Fruit fly (Drosophila melanogaster): ENCODE data around the gene CG13876.

The CG13876 gene

DNA sequence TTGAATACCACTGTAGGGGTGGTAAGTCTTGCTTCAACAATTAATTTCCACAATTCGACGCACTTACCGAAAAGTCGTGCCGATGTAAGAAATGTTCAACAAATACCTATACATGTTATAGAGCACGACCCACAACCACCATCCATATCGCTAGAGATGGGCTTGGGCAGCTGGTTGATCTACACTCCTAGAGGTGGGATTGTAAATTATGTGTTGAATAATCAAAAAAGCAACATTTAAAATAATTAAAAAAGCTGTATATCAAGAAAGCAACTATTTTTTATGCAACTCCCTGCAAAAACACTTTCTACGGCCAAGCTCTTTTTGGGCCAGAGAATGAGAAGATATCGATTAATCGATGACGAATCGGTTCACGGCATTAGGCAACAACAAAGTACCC, 21.7 kb upstream of the CG13876 start, which contains the start of the genes CG34140, Mkp and Mtch:
TSS of gene CG34140 (minus strand) at position 174 of the 400 bp plus-strand sequence.
TSS of gene Mkp (minus strand) at position 290 of the 400 bp plus-strand sequence.
TSS of gene Mtch (plus strand) at position 376 of the 400 bp plus-strand sequence.
- TF ChIP-seq CG34406 (GFP tag; optimal IDR thresholded peaks at IDR 0.05) (peak; percentile 73), CG10631 (GFP tag; optimal IDR thresholded peaks at IDR 0.05) (peak; percentile 85), fkh (GFP tag; optimal IDR thresholded peaks at IDR 0.05) (no peak), achi (GFP tag; optimal IDR thresholded peaks at IDR 0.05) (no peak), topi (GFP tag; optimal IDR thresholded peaks at IDR 0.05) (no peak), CG6854 (GFP tag; optimal IDR thresholded peaks at IDR 0.05) (no peak), Ets96B (tag; optimal IDR thresholded peaks at IDR 0.05) (no peak), CG9139 (GFP tag; optimal IDR thresholded peaks at IDR 0.05) (no peak), ss (GFP tag; optimal IDR thresholded peaks at IDR 0.05) (no peak), CG6276 (GFP tag; optimal IDR thresholded peaks at IDR 0.05) (no peak), CG1621 (tag; optimal IDR thresholded peaks at IDR 0.05) (no peak), Smox (GFP tag; optimal IDR thresholded peaks at IDR 0.05) (peak; percentile 87), vri (GFP tag; optimal IDR thresholded peaks at IDR 0.05) (no peak), Hr4 (GFP tag; optimal IDR thresholded peaks at IDR 0.05) (no peak), pdm3 (GFP tag; optimal IDR thresholded peaks at IDR 0.05) (no peak), Hr38 (GFP tag; optimal IDR thresholded peaks at IDR 0.05) (peak; percentile 69), CG11902 (GFP tag; optimal IDR thresholded peaks at IDR 0.05) (peak; percentile 70), Ets21C (GFP tag; optimal IDR thresholded peaks at IDR 0.05) (peak; percentile 81), Eip78C (GFP tag) (no peak), salr (GFP tag; optimal IDR thresholded peaks at IDR 0.05) (no peak), CG6163 (GFP tag; IDR thresholded peaks at IDR 0.05) (peak; percentile 81), Eip75B (GFP tag; optimal IDR thresholded peaks at IDR 0.05) (no peak), Eip93F (GFP tag; optimal IDR thresholded peaks at IDR 0.05) (no peak), dsx (GFP tag; optimal IDR thresholded peaks at IDR 0.05; ENCODE audit: poor library complexity, severe bottlenecking) (peak; percentile 88), CG6792 (GFP tag; optimal IDR thresholded peaks at IDR 0.05) (peak; percentile 84), Sox14 (GFP tag; optimal IDR thresholded peaks at IDR 0.05) (peak; percentile 88), Sox102F (GFP tag; optimal IDR thresholded peaks at IDR 0.05) (no peak), Sox15 (GFP tag; optimal IDR thresholded peaks at IDR 0.05) (peak; percentile 65), OdsH (GFP tag; optimal IDR thresholded peaks at IDR 0.05) (no peak), CG31627 (GFP tag; optimal IDR thresholded peaks at IDR 0.05) (peak; percentile 89), Gug (GFP tag; IDR thresholded peaks at IDR 0.05) (peak; percentile 72), net (GFP tag; optimal IDR thresholded peaks at IDR 0.05) (no peak), CG15336 (GFP tag; IDR thresholded peaks at IDR 0.05) (no peak), CG8119 (GFP tag; IDR thresholded peaks at IDR 0.05) (no peak; the same call in none of the 3 replicates), Lpt (GFP tag; optimal IDR thresholded peaks at IDR 0.05) (peak; percentile 50), CG16779 (tag; optimal IDR thresholded peaks at IDR 0.05) (no peak), Met (GFP tag; optimal IDR thresholded peaks at IDR 0.05) (no peak), cyc (GFP tag; optimal IDR thresholded peaks at IDR 0.05) (peak; percentile 85), lz (GFP tag; optimal IDR thresholded peaks at IDR 0.05) (peak; percentile 91), esn (GFP tag; optimal IDR thresholded peaks at IDR 0.05) (peak; percentile 90), CG3919 (GFP tag; optimal IDR thresholded peaks at IDR 0.05) (no peak), CG8632 (GFP tag; optimal IDR thresholded peaks at IDR 0.05) (peak; percentile 67), CG4318 (GFP tag; optimal IDR thresholded peaks at IDR 0.05) (no peak), dac (GFP tag; optimal IDR thresholded peaks at IDR 0.05) (no peak), CG7368 (GFP tag; optimal IDR thresholded peaks at IDR 0.05) (no peak), CG10669 (GFP tag; optimal IDR thresholded peaks at IDR 0.05) (no peak), Hr39 (GFP tag; optimal IDR thresholded peaks at IDR 0.05) (no peak), acj6 (GFP tag; optimal IDR thresholded peaks at IDR 0.05) (peak; percentile 79), CG6808 (GFP tag; optimal IDR thresholded peaks at IDR 0.05) (no peak), CG11762 (GFP tag; optimal IDR thresholded peaks at IDR 0.05; ENCODE audit: insufficient read depth) (peak; percentile 4), fd85E (GFP tag; optimal IDR thresholded peaks at IDR 0.05) (peak; percentile 53), spab (GFP tag; optimal IDR thresholded peaks at IDR 0.05) (no peak), eg (GFP tag; IDR thresholded peaks at IDR 0.05) (peak; percentile 78)

All from whole organism, prepupa.